Worm (Caenorhabditis elegans) whole organism, young adult: ENCODE results near the gene T09F5.20.
A peak's percentile ranks its signal among the peaks of the same experiment; 100 is the strongest.

ENCODE experiments used
- B0336.3 ChIP-seq: fragments of 200-800 bp; sonication (Bioruptor generic); IDR thresholded peaks from 2 replicates; pipeline ENCODE4 v1.3.6; 2022; ENCODE audit warnings: missing genetic modification characterization, missing compliant biosample characterization
- C06A6.2 ChIP-seq: fragments of 200-800 bp; sonication (Bioruptor generic); conservative IDR thresholded peaks from 2 replicates; pipeline ENCODE4 v1.3.6; 2022; ENCODE audit warnings: missing genetic modification characterization, missing compliant biosample characterization
- F33H1.4 ChIP-seq: fragments of 200-800 bp; sonication (Bioruptor generic); IDR thresholded peaks from 2 replicates; pipeline ENCODE4 v1.3.6; 2022; ENCODE audit warnings: missing genetic modification reagents, missing genetic modification characterization, missing compliant biosample characterization
- F49E8.2 ChIP-seq: sonication (generic microtip); optimal IDR thresholded peaks from 3 replicates; lab custom pipeline; 2017; ENCODE audit warnings: missing genetic modification characterization, mild to moderate bottlenecking, missing compliant biosample characterization, antibody characterized with exemption, moderate library complexity; ENCODE audit not compliant: insufficient read depth
- F52B5.7 ChIP-seq: sonication (generic microtip); optimal IDR thresholded peaks from 2 replicates; lab custom pipeline; 2016; ENCODE audit warnings: mild to moderate bottlenecking, missing genetic modification characterization, missing compliant biosample characterization
- F55B11.4 ChIP-seq: sonication (generic microtip); optimal IDR thresholded peaks from 2 replicates; lab custom pipeline; 2016; ENCODE audit warnings: missing compliant biosample characterization, missing genetic modification characterization, borderline replicate concordance; ENCODE audit not compliant: insufficient read depth
- F57A8.1 ChIP-seq: fragments of 200-800 bp; sonication (Bioruptor generic); optimal IDR thresholded peaks from 2 replicates; lab custom pipeline; 2018; ENCODE audit warnings: mild to moderate bottlenecking, missing genetic modification characterization, moderate library complexity, missing compliant biosample characterization
- Y67H2A.10 ChIP-seq: fragments of 200-800 bp; sonication (Bioruptor generic); conservative IDR thresholded peaks from 2 replicates; pipeline ENCODE4 v1.3.6; 2022; ENCODE audit warnings: missing genetic modification reagents, missing genetic modification characterization, missing compliant biosample characterization
- Y79H2A.3 ChIP-seq: fragments of 200-800 bp; sonication (Bioruptor generic); conservative IDR thresholded peaks from 2 replicates; pipeline ENCODE4 v1.3.6; 2022; ENCODE audit warnings: missing genetic modification reagents, missing genetic modification characterization, missing compliant biosample characterization
- aptf-2 ChIP-seq: fragments of 200-800 bp; sonication (Bioruptor generic); conservative IDR thresholded peaks from 2 replicates; pipeline ENCODE4 v1.3.6; 2022; ENCODE audit warnings: missing genetic modification reagents, missing genetic modification characterization, missing compliant biosample characterization
- athp-1 ChIP-seq: sonication (generic microtip); optimal IDR thresholded peaks from 2 replicates; lab custom pipeline; 2017; ENCODE audit warnings: mild to moderate bottlenecking, missing genetic modification characterization, missing compliant biosample characterization
- attf-3 ChIP-seq: fragments of 200-800 bp; sonication (Bioruptor generic); conservative IDR thresholded peaks from 2 replicates; pipeline ENCODE4 v1.3.6; 2022; ENCODE audit warnings: missing genetic modification reagents, missing genetic modification characterization, missing compliant biosample characterization
- cebp-1 ChIP-seq, 2 experiments: fragments of 200-800 bp in 1 of 2; sonication (Bioruptor generic) in 1 of 2; sonication (generic microtip) in 1 of 2; IDR thresholded peaks in 1 of 2; optimal IDR thresholded peaks in 1 of 2; 2 replicates each; pipeline versions ENCODE4 v1.3.6 to Lab custom; 2017 to 2022; ENCODE audit warnings: missing compliant biosample characterization in 2 of 2, missing genetic modification characterization in 2 of 2, mild to moderate bottlenecking in 1 of 2, missing genetic modification reagents in 1 of 2, moderate library complexity in 1 of 2
- ceh-100 ChIP-seq: fragments of 200-800 bp; sonication (Bioruptor generic); IDR thresholded peaks from 2 replicates; pipeline ENCODE4 v1.3.6; 2022; ENCODE audit warnings: missing genetic modification reagents, missing genetic modification characterization, missing compliant biosample characterization
- ceh-40 ChIP-seq: fragments of 200-800 bp; sonication (Bioruptor generic); IDR thresholded peaks from 2 replicates; pipeline ENCODE4 v1.3.6; 2022; ENCODE audit warnings: missing genetic modification characterization, missing compliant biosample characterization
- ceh-58 ChIP-seq: fragments of 200-800 bp; sonication (Bioruptor generic); IDR thresholded peaks from 2 replicates; pipeline ENCODE4 v1.3.6; 2022; ENCODE audit warnings: missing genetic modification characterization, missing compliant biosample characterization
- egl-18 ChIP-seq: fragments of 200-800 bp; sonication (Bioruptor generic); IDR thresholded peaks from 2 replicates; pipeline ENCODE4 v1.3.6; 2022; ENCODE audit warnings: missing genetic modification reagents, missing genetic modification characterization, missing compliant biosample characterization
- egrh-3 ChIP-seq: fragments of 200-800 bp; sonication (Bioruptor generic); IDR thresholded peaks from 2 replicates; pipeline ENCODE4 v1.3.6; 2022; ENCODE audit warnings: missing genetic modification reagents, missing genetic modification characterization, missing compliant biosample characterization
- hmg-20 ChIP-seq: fragments of 200-800 bp; sonication (Bioruptor generic); IDR thresholded peaks from 2 replicates; pipeline ENCODE4 v1.3.6; 2022; ENCODE audit warnings: missing genetic modification reagents, missing genetic modification characterization, missing compliant biosample characterization
- hrde-1 ChIP-seq: sonication (generic microtip); optimal IDR thresholded peaks from 2 replicates; lab custom pipeline; 2016; ENCODE audit warnings: missing genetic modification characterization, mild to moderate bottlenecking, missing compliant biosample characterization, moderate library complexity, missing genotype, missing genetic modification reagents, borderline replicate concordance
- hsf-1 ChIP-seq: fragments of 200-800 bp; sonication (Bioruptor generic); IDR thresholded peaks from 2 replicates; pipeline ENCODE4 v1.3.6; 2022; ENCODE audit warnings: missing genetic modification reagents, missing genetic modification characterization, missing compliant biosample characterization
- let-526 ChIP-seq: fragments of 200-800 bp; sonication (Bioruptor generic); IDR thresholded peaks from 2 replicates; pipeline ENCODE4 v1.3.6; 2022; ENCODE audit warnings: missing genetic modification reagents, missing genetic modification characterization, missing compliant biosample characterization
- lin-26 ChIP-seq: fragments of 200-800 bp; sonication (Bioruptor generic); IDR thresholded peaks from 2 replicates; pipeline ENCODE4 v1.3.6; 2022; ENCODE audit warnings: missing genetic modification reagents, missing genetic modification characterization, missing compliant biosample characterization
- lin-35 ChIP-seq, 3 experiments: fragments of 150-350 bp in 2 of 3; sonication (generic microtip) in 1 of 3; optimal IDR thresholded peaks; 2 replicates each; lab custom pipeline; 2014 to 2018; ENCODE audit warnings: missing biosample characterization in 3 of 3, missing genetic modification characterization in 3 of 3, missing genetic modification reagents in 3 of 3
- lin-40 ChIP-seq: sonication (generic microtip); optimal IDR thresholded peaks from 2 replicates; lab custom pipeline; 2016; ENCODE audit warnings: missing genetic modification characterization, mild to moderate bottlenecking, missing compliant biosample characterization, missing genotype, missing genetic modification reagents
- lsy-27 ChIP-seq: sonication (generic microtip); optimal IDR thresholded peaks from 2 replicates; lab custom pipeline; 2017; ENCODE audit warnings: missing genetic modification characterization, mild to moderate bottlenecking, missing compliant biosample characterization, antibody characterized with exemption, missing genotype, borderline replicate concordance; ENCODE audit not compliant: insufficient read depth
- madf-10 ChIP-seq: sonication (generic microtip); optimal IDR thresholded peaks from 2 replicates; lab custom pipeline; 2016; ENCODE audit warnings: mild to moderate bottlenecking, missing genetic modification characterization, missing compliant biosample characterization
- nfyb-1 ChIP-seq: fragments of 200-800 bp; sonication (Bioruptor generic); IDR thresholded peaks from 2 replicates; pipeline ENCODE4 v1.3.6; 2022; ENCODE audit warnings: missing genetic modification reagents, missing genetic modification characterization, missing compliant biosample characterization
- nhr-179 ChIP-seq: sonication (generic microtip); optimal IDR thresholded peaks from 2 replicates; lab custom pipeline; 2016; ENCODE audit warnings: mild to moderate bottlenecking, missing genetic modification characterization, missing compliant biosample characterization
- pbrm-1 ChIP-seq: fragments of 200-800 bp; sonication (Bioruptor generic); IDR thresholded peaks from 2 replicates; pipeline ENCODE4 v1.3.6; 2022; ENCODE audit warnings: missing genetic modification reagents, missing genetic modification characterization, missing compliant biosample characterization
- rec-8 ChIP-seq, 2 experiments: sonication (generic microtip); optimal IDR thresholded peaks; 2 replicates each; lab custom pipeline; 2016; ENCODE audit warnings: mild to moderate bottlenecking in 2 of 2, missing genetic modification characterization in 2 of 2, missing genetic modification reagents in 2 of 2, missing genotype in 2 of 2, missing biosample characterization in 1 of 2, missing compliant biosample characterization in 1 of 2, moderate library complexity in 1 of 2
- snpc-3.4 ChIP-seq: sonication (generic microtip); optimal IDR thresholded peaks from 2 replicates; lab custom pipeline; 2017; ENCODE audit warnings: missing genetic modification characterization, mild to moderate bottlenecking, missing compliant biosample characterization, antibody characterized with exemption, moderate library complexity, missing genotype, missing genetic modification reagents
- unc-130 ChIP-seq: sonication (generic microtip); optimal IDR thresholded peaks from 2 replicates; lab custom pipeline; 2016; ENCODE audit warnings: missing genetic modification reagents, missing genetic modification characterization, missing compliant biosample characterization
- unc-62 ChIP-seq: fragments of 150-350 bp; optimal IDR thresholded peaks from 2 replicates; lab custom pipeline; 2014; ENCODE audit warnings: missing biosample characterization, missing genetic modification reagents, missing genetic modification characterization
- xnd-1 ChIP-seq: sonication (generic microtip); optimal IDR thresholded peaks from 2 replicates; lab custom pipeline; 2016; ENCODE audit warnings: missing genotype, missing genetic modification reagents, missing genetic modification characterization, missing compliant biosample characterization
- ztf-26 ChIP-seq: sonication (generic microtip); optimal IDR thresholded peaks from 2 replicates; lab custom pipeline; 2017; ENCODE audit warnings: missing genetic modification characterization, missing compliant biosample characterization
- ztf-3 ChIP-seq: fragments of 200-800 bp; sonication (Bioruptor generic); optimal IDR thresholded peaks from 2 replicates; lab custom pipeline; 2018; ENCODE audit warnings: mild to moderate bottlenecking, missing genetic modification characterization, missing compliant biosample characterization

Gene T09F5.20

ce11 chrV:15136772-15137171 lies 10.9 kb downstream of the T09F5.20 start, which contains the start of gene aipl-1 (continued):
- TF ChIP-seq cebp-1 (GFP tag; IDR thresholded peaks at IDR 0.05; lab: Robert Waterston, UW) = 0 out of 2 replicates have a peak, but pooled peaks have one; percentile 36
- TF ChIP-seq cebp-1 (tag; optimal IDR thresholded peaks at IDR 0.05; lab: Kevin White, UChicago) = no peak
- TF ChIP-seq C06A6.2 = no peak
- TF ChIP-seq snpc-3.4 (tag; lab: Kevin White, UChicago) = peak; percentile 25
- TF ChIP-seq Y67H2A.10 (GFP tag; lab: Robert Waterston, UW) = 0 out of 2 replicates have a peak, but pooled peaks have one; percentile 15
- TF ChIP-seq F33H1.4 (GFP tag; lab: Robert Waterston, UW) = 0 out of 2 replicates have a peak, but pooled peaks have one; percentile 31
- TF ChIP-seq aptf-2 = 0 out of 2 replicates have a peak, but pooled peaks have one; percentile 28
- TF ChIP-seq unc-62 (GFP tag; lab: Kevin White, UChicago) = no peak
- TF ChIP-seq hmg-20 (GFP tag; lab: Robert Waterston, UW) = no peak
- peak; percentile 95 for TF ChIP-seq ceh-100 (GFP tag; lab: Robert Waterston, UW)
- no peak for TF ChIP-seq egl-18
- TF ChIP-seq B0336.3 = no peak

- TF ChIP-seq hsf-1 (0 out of 2 replicates have a peak, but pooled peaks have one; percentile 18), F52B5.7 (no peak), F49E8.2 (tag; lab: Kevin White, UChicago) (no peak), Y67H2A.10 (GFP tag; lab: Robert Waterston, UW) (no peak), F57A8.1 (GFP tag; lab: Kevin White, UChicago) (no peak), pbrm-1 (GFP tag; lab: Robert Waterston, UW) (no peak), hrde-1 (tag; lab: Kevin White, UChicago) (no peak)
Observed at ce11 chrV:15133812-15134211, 13.9 kb downstream of the T09F5.20 start.

ce11 chrV:15132423-15132822 lies 15.3 kb downstream of the T09F5.20 start, which contains the start of gene str-171:
TSS of gene str-171 (minus strand) at chrV:15132523.
- no peak for TF ChIP-seq ceh-58 (GFP tag; lab: Robert Waterston, UW)
- no peak for TF ChIP-seq Y79H2A.3 (GFP tag; lab: Robert Waterston, UW)
- TF ChIP-seq lin-26 = no peak
- no peak for TF ChIP-seq F55B11.4
- no peak for TF ChIP-seq egrh-3 (GFP tag; lab: Robert Waterston, UW)
- TF ChIP-seq unc-130 (GFP tag; lab: Kevin White, UChicago) = no peak
- TF ChIP-seq nhr-179 (tag; lab: Kevin White, UChicago) = no peak

- TF ChIP-seq F49E8.2 (tag; lab: Kevin White, UChicago) (no peak), lin-35 (GFP tag; optimal IDR thresholded peaks at IDR 0.05; lab: Kevin White, UChicago) (no peak), ztf-3 (GFP tag; lab: Kevin White, UChicago) (no peak), lin-40 (no peak), nhr-179 (tag; lab: Kevin White, UChicago) (no peak), nfyb-1 (GFP tag; lab: Robert Waterston, UW) (no peak), attf-3 (no peak), xnd-1 (no peak), ztf-26 (tag; lab: Kevin White, UChicago) (no peak), athp-1 (no peak), rec-8 (tag; optimal IDR thresholded peaks at IDR 0.05; lab: Kevin White, UChicago) (no peak), ceh-40 (no peak), madf-10 (tag; lab: Kevin White, UChicago) (no peak), let-526 (GFP tag; lab: Robert Waterston, UW) (no peak), lsy-27 (no peak)
- TF ChIP-seq, all 124 proteins: peak for 0
Observed at ce11 chrV:15127955-15128354, 19.7 kb downstream of the T09F5.20 start, which contains the start of gene srr-7. TSS of gene srr-7 (plus strand) at chrV:15128255.
